Worm (Caenorhabditis elegans): ENCODE data around the gene far-3.

far-3 gene

ce11 chrV:12953702-12954101 is 43.6 kb downstream of the far-3 start, which contains the start of gene eif-3.K:
Gene eif-3.K (plus strand): TSS chrV:12954002.
- TF ChIP-seq hmg-11 (tag; optimal IDR thresholded peaks at IDR 0.05) (no peak), unc-62 (GFP tag; optimal IDR thresholded peaks at IDR 0.05) (no peak), nhr-28 (tag; optimal IDR thresholded peaks at IDR 0.05) (no peak), ceh-16 (tag; optimal IDR thresholded peaks at IDR 0.05) (no peak), elt-2 (tag; optimal IDR thresholded peaks at IDR 0.05) (no peak), eor-1 (tag; optimal IDR thresholded peaks at IDR 0.05) (no peak), elt-3 (tag; optimal IDR thresholded peaks at IDR 0.05) (no peak), fos-1 (tag; optimal IDR thresholded peaks at IDR 0.05) (no peak), ztf-11 (tag; optimal IDR thresholded peaks at IDR 0.05) (no peak), elt-1 (tag; optimal IDR thresholded peaks at IDR 0.05) (no peak), snpc-4 (tag; optimal IDR thresholded peaks at IDR 0.05) (no peak), ZK546.5 (tag; optimal IDR thresholded peaks at IDR 0.05) (no peak), nhr-76 (tag; optimal IDR thresholded peaks at IDR 0.05) (no peak), aly-2 (tag; optimal IDR thresholded peaks at IDR 0.05) (no peak), ceh-28 (tag; optimal IDR thresholded peaks at IDR 0.05) (no peak), mml-1 (tag; optimal IDR thresholded peaks at IDR 0.05) (no peak)

ce11 chrV:12952287-12952686 is 45.0 kb downstream of the far-3 start, which contains the start of gene pqn-68:
Gene pqn-68 (plus strand): TSS chrV:12952636.
- TF ChIP-seq zag-1 (tag; optimal IDR thresholded peaks at IDR 0.05) (no peak), pha-4 (tag; optimal IDR thresholded peaks at IDR 0.05) (peak; percentile 60), nhr-23 (tag; optimal IDR thresholded peaks at IDR 0.05) (peak; percentile 12), hmg-11 (tag; optimal IDR thresholded peaks at IDR 0.05) (peak; percentile 48), ZK546.5 (tag; optimal IDR thresholded peaks at IDR 0.05) (no peak), lin-15B (tag; optimal IDR thresholded peaks at IDR 0.05) (peak; percentile 33), nfya-1 (tag; optimal IDR thresholded peaks at IDR 0.05; ENCODE audit: insufficient read depth) (peak; percentile 42), ceh-28 (tag; optimal IDR thresholded peaks at IDR 0.05) (no peak), R02D3.7 (tag; optimal IDR thresholded peaks at IDR 0.05) (no peak)

- TF ChIP-seq pha-4 (tag; optimal IDR thresholded peaks at IDR 0.05) (peak; percentile 71), daf-12 (tag; optimal IDR thresholded peaks at IDR 0.05) (no peak), elt-3 (tag; optimal IDR thresholded peaks at IDR 0.05) (no peak), ceh-9 (tag; optimal IDR thresholded peaks at IDR 0.05) (no peak), nhr-43 (tag; optimal IDR thresholded peaks at IDR 0.05; ENCODE audit: poor library complexity, severe bottlenecking) (peak; percentile 6), mml-1 (tag; optimal IDR thresholded peaks at IDR 0.05) (no peak), lin-39 (tag; optimal IDR thresholded peaks at IDR 0.05) (peak; percentile 4), ceh-82 (tag; optimal IDR thresholded peaks at IDR 0.05) (no peak), nhr-67 (tag; optimal IDR thresholded peaks at IDR 0.05) (no peak), nhr-11 (tag; optimal IDR thresholded peaks at IDR 0.05) (no peak), nhr-12 (tag; optimal IDR thresholded peaks at IDR 0.05) (no peak), lin-15B (tag; optimal IDR thresholded peaks at IDR 0.05) (peak; percentile 58), sea-2 (GFP tag; optimal IDR thresholded peaks at IDR 0.05) (no peak), R02D3.7 (tag; optimal IDR thresholded peaks at IDR 0.05) (no peak), unc-62 (GFP tag; optimal IDR thresholded peaks at IDR 0.05) (no peak), nhr-23 (tag; optimal IDR thresholded peaks at IDR 0.05) (peak; percentile 18), mdl-1 (tag; optimal IDR thresholded peaks at IDR 0.05) (no peak), ZK546.5 (tag; optimal IDR thresholded peaks at IDR 0.05) (no peak), ztf-11 (tag; optimal IDR thresholded peaks at IDR 0.05) (no peak), ceh-28 (tag; optimal IDR thresholded peaks at IDR 0.05) (no peak), fkh-10 (GFP tag; optimal IDR thresholded peaks at IDR 0.05) (no peak), ceh-16 (tag; optimal IDR thresholded peaks at IDR 0.05) (no peak), zag-1 (tag; optimal IDR thresholded peaks at IDR 0.05) (no peak), tbx-2 (tag; optimal IDR thresholded peaks at IDR 0.05) (no peak), egl-27 (tag; optimal IDR thresholded peaks at IDR 0.05) (no peak), elt-1 (tag; optimal IDR thresholded peaks at IDR 0.05) (no peak), hmg-11 (tag; optimal IDR thresholded peaks at IDR 0.05) (peak; percentile 42), ztf-4 (tag; optimal IDR thresholded peaks at IDR 0.05) (no peak), elt-2 (tag; optimal IDR thresholded peaks at IDR 0.05) (peak; percentile 42), nhr-76 (tag; optimal IDR thresholded peaks at IDR 0.05) (no peak), unc-39 (tag; optimal IDR thresholded peaks at IDR 0.05) (no peak), jun-1 (tag; optimal IDR thresholded peaks at IDR 0.05) (no peak), snpc-4 (tag; optimal IDR thresholded peaks at IDR 0.05) (peak; percentile 54), nhr-237 (tag; optimal IDR thresholded peaks at IDR 0.05) (no peak), eor-1 (tag; optimal IDR thresholded peaks at IDR 0.05) (no peak), pqm-1 (tag; optimal IDR thresholded peaks at IDR 0.05) (peak; percentile 22), fos-1 (tag; optimal IDR thresholded peaks at IDR 0.05) (no peak), lsy-12 (tag; optimal IDR thresholded peaks at IDR 0.05) (no peak), skn-1 (tag; optimal IDR thresholded peaks at IDR 0.05) (no peak), aly-2 (tag; optimal IDR thresholded peaks at IDR 0.05) (no peak), nhr-25 (tag; optimal IDR thresholded peaks at IDR 0.05) (peak; percentile 54), ama-1 (optimal IDR thresholded peaks at IDR 0.05) (peak; percentile 72), nhr-28 (tag; optimal IDR thresholded peaks at IDR 0.05) (no peak), egl-5 (tag; optimal IDR thresholded peaks at IDR 0.05) (no peak)
Observed at ce11 chrV:12950812-12951528, 46.4 kb downstream of the far-3 start, which contains the start of the genes T16G1.9 and T16G1.18. Gene T16G1.9 (minus strand): TSS chrV:12950862. Gene T16G1.18 (plus strand): TSS chrV:12951304.
